Fruit fly (Drosophila melanogaster) whole organism, prepupa: ENCODE data around the gene Cyp313a3.
A peak's percentile ranks its signal among the peaks of the same experiment; 100 is the strongest.

Experiments
- CG11294 ChIP-seq: fragments of 200-800 bp; sonication (Bioruptor generic); IDR thresholded peaks from 2 replicates; pipeline ENCODE4 v1.3.6; 2022; ENCODE audit warnings: missing biosample characterization, missing genetic modification characterization
- CG15336 ChIP-seq: fragments of 200-800 bp; sonication (Bioruptor generic); IDR thresholded peaks from 2 replicates; pipeline ENCODE4 v1.3.6; 2022; ENCODE audit warnings: missing biosample characterization, missing genetic modification characterization
- CG32006 ChIP-seq: fragments of 200-800 bp; sonication (Bioruptor generic); optimal IDR thresholded peaks from 3 replicates; lab custom pipeline; 2017; ENCODE audit warnings: missing biosample characterization, mild to moderate bottlenecking, missing genetic modification characterization
- CG3919 ChIP-seq: fragments of 200-800 bp; sonication (Bioruptor generic); optimal IDR thresholded peaks from 3 replicates; lab custom pipeline; 2016; ENCODE audit warnings: missing biosample characterization, missing genetic modification characterization
- CG4318 ChIP-seq: fragments of 200-800 bp; sonication (Bioruptor generic); optimal IDR thresholded peaks from 3 replicates; lab custom pipeline; 2017; ENCODE audit warnings: missing biosample characterization, mild to moderate bottlenecking, missing genetic modification characterization
- CG6276 ChIP-seq: fragments of 200-800 bp; sonication (Bioruptor generic); optimal IDR thresholded peaks from 2 replicates; lab custom pipeline; 2017; ENCODE audit warnings: missing biosample characterization, mild to moderate bottlenecking, missing genetic modification characterization
- CG6792 ChIP-seq: fragments of 200-800 bp; sonication (Bioruptor generic); optimal IDR thresholded peaks from 3 replicates; lab custom pipeline; 2016; ENCODE audit warnings: missing biosample characterization, missing genetic modification characterization
- CG6808 ChIP-seq: fragments of 200-800 bp; sonication (Bioruptor generic); optimal IDR thresholded peaks from 3 replicates; lab custom pipeline; 2017; ENCODE audit warnings: missing biosample characterization, missing genetic modification characterization, mild to moderate bottlenecking, moderate library complexity, missing genetic modification reagents
- CG6854 ChIP-seq: fragments of 200-800 bp; sonication (Bioruptor generic); optimal IDR thresholded peaks from 2 replicates; lab custom pipeline; 2017; ENCODE audit warnings: missing biosample characterization, mild to moderate bottlenecking, missing genetic modification characterization
- CG7368 ChIP-seq: fragments of 200-800 bp; sonication (Bioruptor generic); optimal IDR thresholded peaks from 3 replicates; lab custom pipeline; 2016; ENCODE audit warnings: missing biosample characterization, missing genetic modification characterization
- CG8119 ChIP-seq: fragments of 200-800 bp; sonication (Bioruptor generic); IDR thresholded peaks from 3 replicates; pipeline ENCODE4 v1.3.6; 2022; ENCODE audit warnings: missing biosample characterization, missing genetic modification characterization
- CG8319 ChIP-seq: fragments of 200-800 bp; sonication (Bioruptor generic); optimal IDR thresholded peaks from 3 replicates; lab custom pipeline; 2016; ENCODE audit warnings: missing biosample characterization, missing genetic modification characterization
- Eip78C ChIP-seq: fragments of 200-800 bp; sonication (Bioruptor generic); peaks from one replicate; lab custom pipeline; 2016; ENCODE audit warnings: missing biosample characterization, missing genetic modification characterization
- Eip93F ChIP-seq: fragments of 200-800 bp; sonication (Bioruptor generic); optimal IDR thresholded peaks from 2 replicates; lab custom pipeline; 2016; ENCODE audit warnings: missing biosample characterization, mild to moderate bottlenecking, missing genetic modification characterization
- Ets21C ChIP-seq: fragments of 200-800 bp; sonication (Bioruptor generic); optimal IDR thresholded peaks from 3 replicates; lab custom pipeline; 2016; ENCODE audit warnings: missing biosample characterization, missing genetic modification characterization
- Ets96B ChIP-seq: fragments of 200-800 bp; optimal IDR thresholded peaks from 2 replicates; lab custom pipeline; 2019; ENCODE audit warnings: missing biosample characterization, mild to moderate bottlenecking, missing genetic modification characterization, moderate library complexity
- Hr38 ChIP-seq: sonication (Bioruptor generic); optimal IDR thresholded peaks from 2 replicates; lab custom pipeline; 2016; ENCODE audit warnings: missing biosample characterization, missing genetic modification characterization
- Hr39 ChIP-seq: fragments of 200-800 bp; sonication (Bioruptor generic); optimal IDR thresholded peaks from 2 replicates; lab custom pipeline; 2016; ENCODE audit warnings: missing biosample characterization, missing genetic modification characterization
- Hr4 ChIP-seq: fragments of 200-800 bp; sonication (Bioruptor generic); optimal IDR thresholded peaks from 3 replicates; lab custom pipeline; 2016; ENCODE audit warnings: missing biosample characterization, missing genetic modification characterization
- Met ChIP-seq: fragments of 200-800 bp; sonication (Bioruptor generic); optimal IDR thresholded peaks from 3 replicates; lab custom pipeline; 2016; ENCODE audit warnings: missing biosample characterization, missing genetic modification characterization
- OdsH ChIP-seq: fragments of 200-800 bp; sonication (Bioruptor generic); optimal IDR thresholded peaks from 3 replicates; lab custom pipeline; 2016; ENCODE audit warnings: missing biosample characterization, missing genetic modification characterization
- Smox ChIP-seq: fragments of 200-800 bp; sonication (Bioruptor generic); optimal IDR thresholded peaks from 3 replicates; lab custom pipeline; 2016; ENCODE audit warnings: missing biosample characterization, missing genetic modification characterization
- Sox14 ChIP-seq: fragments of 200-800 bp; sonication (Bioruptor generic); optimal IDR thresholded peaks from 3 replicates; lab custom pipeline; 2016; ENCODE audit warnings: missing biosample characterization, missing genetic modification characterization
- Sox15 ChIP-seq: fragments of 200-800 bp; sonication (Bioruptor generic); optimal IDR thresholded peaks from 3 replicates; lab custom pipeline; 2016; ENCODE audit warnings: missing biosample characterization, missing genetic modification characterization
- achi ChIP-seq: fragments of 200-800 bp; sonication (Bioruptor generic); optimal IDR thresholded peaks from 3 replicates; lab custom pipeline; 2016; ENCODE audit warnings: missing biosample characterization, missing genetic modification characterization
- cyc ChIP-seq: fragments of 200-800 bp; sonication (Bioruptor generic); optimal IDR thresholded peaks from 3 replicates; lab custom pipeline; 2016; ENCODE audit warnings: missing biosample characterization, missing genetic modification characterization
- dsx ChIP-seq: fragments of 200-800 bp; optimal IDR thresholded peaks from 3 replicates; lab custom pipeline; 2019; ENCODE audit warnings: missing biosample characterization, mild to moderate bottlenecking, missing genetic modification characterization, moderate library complexity; ENCODE audit not compliant: poor library complexity, severe bottlenecking
- eg ChIP-seq: fragments of 200-800 bp; sonication (Bioruptor generic); IDR thresholded peaks from 3 replicates; pipeline ENCODE4 v1.3.6; 2022; ENCODE audit warnings: missing biosample characterization, missing genetic modification characterization
- esn ChIP-seq: fragments of 200-800 bp; sonication (Bioruptor generic); optimal IDR thresholded peaks from 2 replicates; lab custom pipeline; 2016; ENCODE audit warnings: missing biosample characterization, mild to moderate bottlenecking, missing genetic modification characterization, moderate library complexity
- fd59A ChIP-seq: fragments of 200-800 bp; sonication (Bioruptor generic); optimal IDR thresholded peaks from 2 replicates; lab custom pipeline; 2017; ENCODE audit warnings: missing biosample characterization, mild to moderate bottlenecking, missing genetic modification characterization, missing genetic modification reagents
- fkh ChIP-seq: fragments of 200-800 bp; sonication (Bioruptor generic); optimal IDR thresholded peaks from 3 replicates; lab custom pipeline; 2017; ENCODE audit warnings: missing biosample characterization, mild to moderate bottlenecking, missing genetic modification characterization, moderate library complexity
- lz ChIP-seq: fragments of 200-800 bp; sonication (Bioruptor generic); optimal IDR thresholded peaks from 3 replicates; lab custom pipeline; 2016; ENCODE audit warnings: missing biosample characterization, missing genetic modification characterization
- net ChIP-seq: fragments of 200-800 bp; sonication (Bioruptor generic); optimal IDR thresholded peaks from 3 replicates; lab custom pipeline; 2016; ENCODE audit warnings: missing biosample characterization, missing genetic modification characterization
- salr ChIP-seq, 2 experiments: fragments of 200-800 bp; sonication (Bioruptor generic); optimal IDR thresholded peaks; 3 replicates each; lab custom pipeline; 2016 to 2018; ENCODE audit warnings: missing biosample characterization in 2 of 2, missing genetic modification characterization in 2 of 2, mild to moderate bottlenecking in 1 of 2
- svp ChIP-seq: fragments of 200-800 bp; sonication (Bioruptor generic); peaks from one replicate; lab custom pipeline; 2016; ENCODE audit warnings: missing biosample characterization, missing genetic modification characterization
- vri ChIP-seq: fragments of 200-800 bp; sonication (Bioruptor generic); optimal IDR thresholded peaks from 3 replicates; lab custom pipeline; 2016; ENCODE audit warnings: missing biosample characterization, mild to moderate bottlenecking, missing genetic modification characterization

The Cyp313a3 gene

dm6 chr3R:12214201-12214600, 24.9 kb downstream of the Cyp313a3 start, which contains the start of gene CG14742:
Gene CG14742 (plus strand): TSS chr3R:12214501.
- TF ChIP-seq Met (no peak), cyc (GFP tag; lab: Kevin White, UChicago) (no peak), Ets21C (GFP tag; lab: Kevin White, UChicago) (no peak), CG3919 (GFP tag; lab: Kevin White, UChicago) (no peak), Ets96B (tag; lab: Kevin White, UChicago) (no peak), Hr4 (GFP tag; lab: Kevin White, UChicago) (no peak), svp (GFP tag; lab: Kevin White, UChicago) (no peak), CG6792 (no peak), eg (GFP tag; lab: Robert Waterston, UW) (no peak), lz (GFP tag; lab: Kevin White, UChicago) (no peak), fkh (GFP tag; lab: Kevin White, UChicago) (no peak)

dm6 chr3R:12211552-12211951, 27.5 kb downstream of the Cyp313a3 start:
- TF ChIP-seq dsx (GFP tag; lab: Kevin White, UChicago), result no peak
- TF ChIP-seq salr (GFP tag; optimal IDR thresholded peaks at IDR 0.05; lab: Kevin White, UChicago), result no peak
- TF ChIP-seq Smox, result no peak
- TF ChIP-seq Sox14 (GFP tag; lab: Kevin White, UChicago), result no peak
- TF ChIP-seq CG6276, result no peak
- no peak for TF ChIP-seq CG6808 (GFP tag; lab: Kevin White, UChicago)
- no peak for TF ChIP-seq esn (GFP tag; lab: Kevin White, UChicago)
- TF ChIP-seq OdsH (GFP tag; lab: Kevin White, UChicago), result no peak
- TF ChIP-seq CG8119, result no peak
- no peak for TF ChIP-seq Ets21C (GFP tag; lab: Kevin White, UChicago)
- no peak for TF ChIP-seq CG6792
- no peak for TF ChIP-seq Eip93F (GFP tag; lab: Kevin White, UChicago)
- no peak for TF ChIP-seq vri (GFP tag; lab: Kevin White, UChicago)
- TF ChIP-seq Ets96B (tag; lab: Kevin White, UChicago), result no peak
- TF ChIP-seq Eip78C (GFP tag; lab: Kevin White, UChicago), result no peak
- no peak for TF ChIP-seq CG32006 (GFP tag; lab: Kevin White, UChicago)
- TF ChIP-seq fd59A, result no peak
- TF ChIP-seq Hr39 (GFP tag; lab: Kevin White, UChicago), result no peak
- TF ChIP-seq CG8319 (GFP tag; lab: Kevin White, UChicago), result no peak
- no peak for TF ChIP-seq CG4318 (GFP tag; lab: Kevin White, UChicago)

dm6 chr3R:12210260-12210659, 28.8 kb downstream of the Cyp313a3 start, which contains the start of gene CG4830:
Gene CG4830 (minus strand): TSS chr3R:12210360.
- TF ChIP-seq svp (GFP tag; lab: Kevin White, UChicago), result peak; percentile 41
- TF ChIP-seq Sox15, result no peak

- TF ChIP-seq CG11294 (GFP tag; lab: Robert Waterston, UW) (no peak), CG7368 (no peak), Sox15 (no peak), CG15336 (no peak), cyc (GFP tag; lab: Kevin White, UChicago) (no peak), achi (no peak), Smox (no peak), CG8119 (no peak), lz (GFP tag; lab: Kevin White, UChicago) (no peak), Ets21C (GFP tag; lab: Kevin White, UChicago) (no peak), Hr38 (GFP tag; lab: Kevin White, UChicago) (no peak), net (GFP tag; lab: Kevin White, UChicago) (no peak), CG6854 (GFP tag; lab: Kevin White, UChicago) (no peak)
Observed at dm6 chr3R:12197641-12198040, 41.4 kb downstream of the Cyp313a3 start, which contains the start of gene Adk1. Gene Adk1 (plus strand): TSS chr3R:12197941.
